Worm (Caenorhabditis elegans) whole organism, L2 larva: ENCODE measurements around the gene nhr-101.

Experiments used
- egl-27 ChIP-seq: sonication (generic microtip); optimal IDR thresholded peaks from 3 replicates; lab custom pipeline; 2017; ENCODE audit warnings: missing biosample characterization, missing genetic modification reagents, missing genetic modification characterization
- lin-39 ChIP-seq: fragments of 150-350 bp; optimal IDR thresholded peaks from 2 replicates; lab custom pipeline; 2014; ENCODE audit warnings: missing biosample characterization, missing genetic modification reagents, missing genetic modification characterization
- nhr-12 ChIP-seq: fragments of 150-350 bp; optimal IDR thresholded peaks from 2 replicates; lab custom pipeline; 2014; ENCODE audit warnings: missing biosample characterization, missing genetic modification characterization
- nhr-237 ChIP-seq: fragments of 150-350 bp; optimal IDR thresholded peaks from 2 replicates; lab custom pipeline; 2014; ENCODE audit warnings: missing biosample characterization, missing genetic modification characterization
- nhr-25 ChIP-seq: fragments of 150-350 bp; sonication (generic microtip); optimal IDR thresholded peaks from 3 replicates; lab custom pipeline; 2014; ENCODE audit warnings: missing biosample characterization, missing genetic modification characterization
- unc-39 ChIP-seq: fragments of 150-350 bp; optimal IDR thresholded peaks from 2 replicates; lab custom pipeline; 2014; ENCODE audit warnings: missing biosample characterization, missing genetic modification characterization
- unc-62 ChIP-seq: fragments of 150-350 bp; optimal IDR thresholded peaks from 2 replicates; lab custom pipeline; 2014; ENCODE audit warnings: missing biosample characterization, missing genetic modification reagents, missing genetic modification characterization
- ztf-11 ChIP-seq: sonication (generic microtip); optimal IDR thresholded peaks from 2 replicates; lab custom pipeline; 2017; ENCODE audit warnings: missing biosample characterization, missing genetic modification characterization

DNA sequence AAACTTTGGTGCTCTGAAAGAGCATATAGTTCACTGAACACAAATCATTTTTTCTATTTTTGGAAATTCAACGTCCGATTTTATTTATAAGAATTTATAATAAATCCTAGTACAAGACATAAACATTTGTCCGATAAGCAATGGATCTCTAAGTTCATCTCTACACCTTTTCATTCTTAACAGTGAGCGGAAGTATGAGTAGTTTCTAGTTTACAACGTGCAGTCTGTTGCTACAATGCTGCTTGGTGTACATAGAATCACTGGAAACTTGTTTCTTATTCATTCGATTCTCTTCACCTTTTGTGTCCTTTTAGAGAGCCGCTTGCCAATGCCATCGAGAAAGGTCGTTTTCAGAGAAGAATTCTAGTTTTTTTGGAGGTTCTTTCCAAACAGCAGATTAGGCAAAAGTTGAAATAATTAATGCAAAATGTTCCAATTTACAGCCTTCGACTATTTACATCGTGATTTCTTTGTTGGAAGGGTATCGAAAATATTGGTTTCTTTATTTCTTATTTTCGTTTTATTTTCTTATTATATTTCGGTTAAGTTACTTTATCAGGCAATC is 43.3 kb upstream of the nhr-101 start:
- TF ChIP-seq lin-39 (no peak), nhr-237 (tag; lab: Kevin White, UChicago) (no peak), unc-62 (no peak), unc-39 (no peak), nhr-25 (peak; percentile 53), egl-27 (no peak), ztf-11 (tag; lab: Kevin White, UChicago) (no peak), nhr-12 (no peak)
